Fruit fly (Drosophila melanogaster): ENCODE results near the gene Ir75b.
A peak's percentile ranks its signal among the peaks of the same experiment; 100 is the strongest.
"Not testable (repeated sequence)": the region's sequence is repeated elsewhere in the genome, so short reads cannot be mapped to it uniquely, and the experiment has no call there.

Gene Ir75b

dm6 chr3L:17820093-17820492, at the start of gene Ir75b:
Gene Ir75b, minus strand, starts transcription at chr3L:17820193.
- TF ChIP-seq CG8478 (optimal IDR thresholded peaks at IDR 0.05) (no peak), CTCF (optimal IDR thresholded peaks at IDR 0.05) (no peak)

DNA sequence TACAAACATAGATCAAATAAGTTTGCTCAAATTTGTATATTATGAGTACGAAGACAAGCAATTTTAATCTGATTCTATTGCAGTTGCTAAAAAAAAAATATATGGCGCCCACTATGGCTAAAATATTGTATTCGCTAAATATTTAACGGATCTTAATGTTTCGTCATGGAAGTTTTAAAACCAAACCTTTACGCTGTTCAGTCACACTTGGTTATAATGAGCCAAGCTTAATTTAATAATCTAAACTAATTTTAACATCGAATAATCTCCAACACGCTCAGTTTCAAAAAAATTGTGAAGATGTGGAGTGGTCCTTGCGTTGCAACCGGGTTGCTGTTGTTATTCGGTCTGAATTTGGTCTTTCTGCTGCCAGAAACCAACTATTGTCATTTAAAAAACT, 38.2 kb upstream of the Ir75b start, which contains the start of gene CG34002:
Gene CG34002, plus strand, starts transcription at position 301 of the 400 bp plus-strand sequence.
- not testable (repeated sequence) for TF ChIP-seq CG8478, CTCF (optimal IDR thresholded peaks at IDR 0.05)

DNA sequence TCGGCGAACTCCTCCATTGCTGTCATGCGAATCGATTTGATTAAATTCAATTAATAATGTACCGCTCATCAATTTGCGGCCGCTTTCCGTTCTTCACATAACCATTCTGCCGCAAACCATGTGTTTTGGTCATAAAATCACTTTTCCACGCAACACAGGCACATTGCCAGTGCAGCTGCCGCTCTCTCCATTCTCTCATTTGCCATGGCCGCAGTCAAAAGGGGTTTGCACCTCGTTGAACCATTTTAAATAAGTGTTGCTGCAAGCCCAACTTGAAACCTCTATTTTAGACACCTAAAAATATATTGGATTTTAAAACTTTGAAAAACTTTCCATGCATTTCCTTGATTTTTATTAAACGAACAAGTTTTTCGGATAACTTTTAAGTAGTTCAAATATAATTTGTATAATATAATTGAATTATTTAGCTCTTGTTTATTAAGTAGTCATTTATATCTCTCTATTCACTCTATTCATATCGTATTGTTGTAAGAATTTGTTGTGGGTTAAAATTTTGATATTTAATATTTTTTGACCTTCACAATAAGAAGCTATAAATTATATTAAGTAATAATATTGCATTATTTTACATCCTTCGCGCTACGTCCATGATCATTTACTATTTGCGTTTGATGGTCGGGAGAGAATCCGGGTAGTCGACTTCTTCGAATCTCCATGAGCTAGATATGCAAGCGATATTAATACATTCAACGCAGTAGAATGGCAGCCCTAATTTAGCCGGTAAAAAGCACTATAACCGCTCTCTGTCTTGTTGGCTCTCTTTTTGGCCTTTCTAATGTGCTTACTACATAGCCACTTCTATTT, 36.9 kb upstream of the Ir75b start, which contains the start of gene CG5535:
Gene CG5535, minus strand, starts transcription at position 140 of the 825 bp plus-strand sequence.
- TF ChIP-seq CG8478 (optimal IDR thresholded peaks at IDR 0.05) (no peak), CTCF (optimal IDR thresholded peaks at IDR 0.05) (no peak)

- TF ChIP-seq CTCF (optimal IDR thresholded peaks at IDR 0.05) = no peak
- no peak for TF ChIP-seq CG8478 (optimal IDR thresholded peaks at IDR 0.05)
Observed at dm6 chr3L:17849517-17849916, 29.5 kb upstream of the Ir75b start, which contains the start of gene TrpRS-m. Gene TrpRS-m, plus strand, starts transcription at chr3L:17849727.

- TF ChIP-seq CG8478 (optimal IDR thresholded peaks at IDR 0.05) = no peak
- no peak for TF ChIP-seq CTCF (optimal IDR thresholded peaks at IDR 0.05)
Observed at dm6 chr3L:17846982-17847355, 27.0 kb upstream of the Ir75b start.

DNA sequence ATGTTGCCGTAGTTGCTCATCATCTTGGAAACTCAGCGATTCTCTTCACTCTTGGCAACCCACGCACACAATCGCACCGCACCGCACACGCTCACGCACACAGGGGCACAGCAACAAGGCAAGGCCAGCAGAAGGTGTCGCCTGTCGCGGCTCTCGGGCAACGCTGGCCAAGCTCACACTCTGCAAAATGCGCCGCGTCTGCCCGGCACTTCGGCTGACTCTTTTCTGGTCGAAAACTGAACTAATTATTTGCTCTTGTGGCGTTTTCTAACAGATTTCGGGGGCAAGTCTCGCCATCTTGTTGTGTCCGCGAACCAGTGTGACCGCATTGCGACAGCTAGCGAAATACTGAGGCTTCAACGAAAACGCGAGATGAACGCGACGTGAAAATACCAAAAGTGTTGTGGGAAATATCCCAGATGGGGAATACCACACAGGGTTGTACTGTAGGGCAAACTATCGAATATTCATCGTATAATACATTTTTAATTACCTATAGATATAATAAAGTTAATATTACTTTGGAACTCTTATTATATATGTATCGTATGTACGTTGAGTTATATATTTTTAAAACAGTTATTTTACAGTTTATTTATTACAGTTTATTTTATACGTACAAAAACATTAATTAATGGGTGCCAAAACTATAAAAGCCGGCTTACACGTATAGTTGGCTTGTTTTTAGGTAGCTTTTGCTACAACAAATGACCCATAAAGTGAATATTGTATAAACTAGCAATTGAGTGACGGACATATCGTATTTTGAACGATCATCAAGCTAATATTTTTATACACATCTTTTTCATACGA, 26.4 kb upstream of the Ir75b start, which contains the start of the genes MED19 and CG7430:
Gene MED19, minus strand, starts transcription at position 333 of the 813 bp plus-strand sequence.
Gene CG7430, plus strand, starts transcription at position 748 of the 813 bp plus-strand sequence.
- peak; percentile 19 to 28 for TF ChIP-seq CTCF (optimal IDR thresholded peaks at IDR 0.05)
- no peak for TF ChIP-seq CG8478 (optimal IDR thresholded peaks at IDR 0.05)

- no peak for TF ChIP-seq CG8478 (optimal IDR thresholded peaks at IDR 0.05)
- no peak for TF ChIP-seq CTCF (optimal IDR thresholded peaks at IDR 0.05)
Observed at dm6 chr3L:17842892-17843703, 23.1 kb upstream of the Ir75b start, which contains the start of gene CG5567. Gene CG5567, minus strand, starts transcription at chr3L:17843544.

- no peak for TF ChIP-seq CTCF (optimal IDR thresholded peaks at IDR 0.05)
Observed at dm6 chr3L:17841085-17841606, 21.2 kb upstream of the Ir75b start, which contains the start of gene CG5577. Gene CG5577, minus strand, starts transcription at chr3L:17841427.

DNA sequence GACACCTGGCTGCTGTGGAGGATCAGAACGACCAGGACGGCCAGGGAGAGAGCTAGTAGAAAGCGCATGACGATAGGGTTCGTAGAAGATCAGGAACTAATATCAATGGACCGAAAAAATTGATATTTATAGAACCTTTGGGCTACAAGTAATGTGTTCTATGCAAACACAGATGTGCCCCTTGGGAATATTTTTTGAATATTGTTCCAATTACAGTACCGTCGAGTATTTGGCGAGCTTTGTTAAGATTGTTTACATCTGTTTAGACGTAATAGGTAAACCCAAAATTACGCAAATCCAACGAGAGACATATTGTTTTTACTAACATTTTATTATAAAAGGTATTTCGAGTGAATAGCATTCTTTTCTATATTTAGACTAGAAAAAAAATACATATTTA, 15.1 kb upstream of the Ir75b start, which contains the start of gene CG32189:
Gene CG32189, minus strand, starts transcription at position 101 of the 400 bp plus-strand sequence.
- no peak for TF ChIP-seq CG8478 (optimal IDR thresholded peaks at IDR 0.05)
- TF ChIP-seq CTCF (optimal IDR thresholded peaks at IDR 0.05) = no peak

DNA sequence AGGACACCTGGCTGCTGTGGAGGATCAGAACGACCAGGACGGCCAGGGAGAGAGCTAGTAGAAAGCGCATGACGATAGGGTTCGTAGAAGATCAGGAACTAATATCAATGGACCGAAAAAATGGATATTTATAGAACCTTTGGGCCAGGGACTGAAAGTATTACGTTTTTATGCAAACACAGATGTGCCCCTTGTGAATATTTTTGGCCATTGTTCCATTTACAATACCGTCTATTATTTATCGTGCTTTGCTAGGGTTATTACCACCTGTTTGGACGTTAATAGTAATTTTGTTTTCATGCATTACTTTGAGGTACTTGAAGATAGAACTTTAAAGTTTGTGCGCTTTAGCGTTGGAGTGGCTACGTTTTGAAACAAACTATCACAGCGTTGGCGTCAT, 13.5 kb upstream of the Ir75b start, which contains the start of gene CG32188:
Gene CG32188, minus strand, starts transcription at position 101 of the 400 bp plus-strand sequence.
- TF ChIP-seq CTCF (optimal IDR thresholded peaks at IDR 0.05) (no peak), CG8478 (optimal IDR thresholded peaks at IDR 0.05) (no peak)

DNA sequence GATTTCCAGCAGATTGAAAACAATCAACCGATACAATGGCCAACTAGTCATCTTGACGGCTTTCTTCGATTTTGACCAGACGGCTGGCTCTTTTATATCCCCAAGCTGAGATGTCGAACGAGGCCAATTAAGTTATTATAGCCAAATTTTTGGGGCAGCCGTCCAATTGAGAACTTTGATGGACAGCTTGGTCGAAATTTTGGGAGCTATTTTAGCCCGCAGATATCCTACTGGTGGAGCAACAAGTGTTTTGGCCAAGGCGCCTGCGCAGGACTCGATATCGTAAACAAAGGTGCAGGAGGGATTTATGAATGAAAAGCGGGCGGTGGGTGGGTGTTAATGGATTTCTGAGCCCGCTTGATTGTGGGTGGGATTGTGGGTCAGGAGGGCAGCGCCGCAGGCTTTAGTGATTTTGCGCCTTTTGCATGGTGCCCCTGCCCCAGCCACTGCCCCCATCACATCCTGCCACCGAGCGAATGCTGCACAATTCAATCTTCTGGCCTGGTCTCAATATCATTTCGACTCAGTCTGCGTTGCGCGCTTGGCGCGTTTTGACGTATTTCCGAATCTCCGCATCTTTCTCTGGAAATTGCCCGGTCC, 2.9 kb upstream of the Ir75b start, which contains the start of the genes Ir75c and Grd:
Gene Ir75c, minus strand, starts transcription at position 51 of the 600 bp plus-strand sequence.
Gene Grd, plus strand, starts transcription at position 550 of the 600 bp plus-strand sequence.
- no peak for TF ChIP-seq CG8478 (optimal IDR thresholded peaks at IDR 0.05)
- no peak for TF ChIP-seq CTCF (optimal IDR thresholded peaks at IDR 0.05)

DNA sequence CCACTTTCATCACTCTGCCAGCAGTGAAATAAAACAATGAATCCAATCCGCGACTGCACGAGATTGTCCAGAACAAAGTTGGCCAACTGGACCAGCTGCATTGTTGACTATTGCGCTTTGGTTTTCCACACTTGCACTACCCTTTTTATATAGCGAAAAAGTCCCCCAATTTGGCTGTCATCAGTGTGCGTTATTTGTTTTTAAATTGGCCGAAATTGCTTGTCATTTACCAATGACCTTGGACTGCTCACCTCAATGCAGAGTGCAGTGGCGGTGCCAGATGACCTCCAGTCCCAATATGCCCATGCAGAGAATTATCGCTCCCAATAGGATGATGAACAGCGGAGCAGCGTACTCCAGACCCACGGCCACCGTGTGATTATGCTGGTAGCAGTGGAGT, 2.2 kb downstream of the Ir75b start, which contains the start of gene Ir75a:
Gene Ir75a, minus strand, starts transcription at position 101 of the 400 bp plus-strand sequence.
- TF ChIP-seq CG8478 (optimal IDR thresholded peaks at IDR 0.05) (no peak), CTCF (optimal IDR thresholded peaks at IDR 0.05) (no peak)

dm6 chr3L:17814036-17814435, 6.0 kb downstream of the Ir75b start, which contains the start of gene Cln3:
Gene Cln3, minus strand, starts transcription at chr3L:17814119.
- TF ChIP-seq CG8478 (optimal IDR thresholded peaks at IDR 0.05) = no peak
- no peak for TF ChIP-seq CTCF (optimal IDR thresholded peaks at IDR 0.05)

Measured in S2 (cell line).